Worm (Caenorhabditis elegans): ENCODE data around the gene usp-46.

DNA sequence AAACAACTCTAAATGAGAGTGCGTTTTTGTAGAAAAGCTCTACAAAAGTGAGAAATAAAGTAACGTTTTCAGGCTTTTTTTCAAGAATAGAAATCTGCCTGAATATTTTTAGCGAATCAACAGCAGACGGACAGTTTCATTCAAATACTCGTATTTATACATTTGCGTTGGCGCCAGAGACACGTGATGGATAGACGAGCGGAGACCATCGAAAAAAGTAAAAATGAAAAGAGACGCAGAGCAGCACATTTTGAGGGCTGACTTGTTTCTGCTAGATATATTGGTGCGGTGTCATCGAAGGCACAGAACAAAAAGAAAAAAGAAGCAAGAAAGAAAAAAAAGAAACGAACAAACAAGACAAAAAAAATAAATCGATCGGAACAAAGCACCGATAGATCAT is 49.6 kb downstream of the usp-46 start:
- no peak for TF ChIP-seq ama-1 (optimal IDR thresholded peaks at IDR 0.05)
- no peak for TF ChIP-seq K09A11.1 (tag; optimal IDR thresholded peaks at IDR 0.05; ENCODE audit: insufficient read depth)
- TF ChIP-seq ceh-30 (tag; optimal IDR thresholded peaks at IDR 0.05): no peak
- no peak for TF ChIP-seq dmd-4 (tag; optimal IDR thresholded peaks at IDR 0.05; ENCODE audit: borderline replicate concordance)
- TF ChIP-seq fax-1 (tag; optimal IDR thresholded peaks at IDR 0.05): no peak
- no peak for TF ChIP-seq ahr-1 (tag; optimal IDR thresholded peaks at IDR 0.05)
- TF ChIP-seq F13H6.1 (tag; optimal IDR thresholded peaks at IDR 0.05): no peak
- TF ChIP-seq lim-6 (tag; optimal IDR thresholded peaks at IDR 0.05): no peak
- no peak for TF ChIP-seq K02D7.2 (tag; optimal IDR thresholded peaks at IDR 0.05)
- no peak for TF ChIP-seq lin-11 (tag; optimal IDR thresholded peaks at IDR 0.05)
- no peak for TF ChIP-seq ceh-6 (GFP tag; optimal IDR thresholded peaks at IDR 0.05)
- no peak for TF ChIP-seq hlh-13 (GFP tag; optimal IDR thresholded peaks at IDR 0.05)
- TF ChIP-seq ceh-19 (GFP tag; optimal IDR thresholded peaks at IDR 0.05): no peak
- no peak for TF ChIP-seq mec-3 (tag; optimal IDR thresholded peaks at IDR 0.05; ENCODE audit: borderline replicate concordance)

Measured in whole organism, late embryonic.